Worm (Caenorhabditis elegans) whole organism, early embryonic: ENCODE results near the gene C12D8.20.

Experiments used
- B0310.2 ChIP-seq: sonication (generic microtip); optimal IDR thresholded peaks from 2 replicates; lab custom pipeline; 2016; ENCODE audit warnings: mild to moderate bottlenecking, missing genetic modification characterization, missing compliant biosample characterization
- F13C5.2 ChIP-seq: sonication (generic microtip); optimal IDR thresholded peaks from 2 replicates; lab custom pipeline; 2017; ENCODE audit warnings: mild to moderate bottlenecking, missing genetic modification characterization, inconsistent platforms, missing compliant biosample characterization
- aly-1 ChIP-seq: sonication (generic microtip); optimal IDR thresholded peaks from 2 replicates; lab custom pipeline; 2016; ENCODE audit warnings: missing genetic modification characterization, missing compliant biosample characterization
- ama-1 ChIP-seq: fragments of 150-350 bp; optimal IDR thresholded peaks from 2 replicates; lab custom pipeline; 2014
- ceh-13 ChIP-seq: fragments of 200-800 bp; sonication (Bioruptor generic); optimal IDR thresholded peaks from 2 replicates; lab custom pipeline; 2018; ENCODE audit warnings: mild to moderate bottlenecking, missing genetic modification characterization, missing compliant biosample characterization
- ceh-36 ChIP-seq: sonication (generic microtip); optimal IDR thresholded peaks from 2 replicates; lab custom pipeline; 2016; ENCODE audit warnings: missing genetic modification characterization, inconsistent platforms, missing compliant biosample characterization
- ets-7 ChIP-seq: sonication (generic microtip); optimal IDR thresholded peaks from 2 replicates; lab custom pipeline; 2016; ENCODE audit warnings: missing genotype, missing genetic modification characterization, missing compliant biosample characterization
- flt-1 ChIP-seq: fragments of 200-800 bp; sonication (Bioruptor generic); IDR thresholded peaks from 2 replicates; pipeline ENCODE4 v1.3.6; 2022; ENCODE audit warnings: missing genetic modification characterization, missing compliant biosample characterization
- hmbx-1 ChIP-seq: sonication (generic microtip); optimal IDR thresholded peaks from 2 replicates; lab custom pipeline; 2016; ENCODE audit warnings: mild to moderate bottlenecking, missing genetic modification characterization, missing compliant biosample characterization
- hmg-4 ChIP-seq: fragments of 200-800 bp; sonication (Bioruptor generic); optimal IDR thresholded peaks from 2 replicates; lab custom pipeline; 2018; ENCODE audit warnings: mild to moderate bottlenecking, missing genetic modification characterization, missing compliant biosample characterization
- hnd-1 ChIP-seq: sonication (generic microtip); optimal IDR thresholded peaks from 2 replicates; lab custom pipeline; 2016; ENCODE audit warnings: missing genetic modification characterization, missing compliant biosample characterization
- pes-1 ChIP-seq: fragments of 200-800 bp; sonication (Bioruptor generic); IDR thresholded peaks from 2 replicates; pipeline ENCODE4 v1.3.6; 2022; ENCODE audit warnings: missing genetic modification reagents, missing genetic modification characterization, missing compliant biosample characterization
- scrt-1 ChIP-seq: fragments of 200-800 bp; sonication (Bioruptor generic); IDR thresholded peaks from 2 replicates; pipeline ENCODE4 v1.3.6; 2022; ENCODE audit warnings: missing genetic modification characterization, missing compliant biosample characterization
- sea-1 ChIP-seq: fragments of 200-800 bp; sonication (Bioruptor generic); conservative IDR thresholded peaks from 2 replicates; pipeline ENCODE4 v1.3.6; 2022; ENCODE audit warnings: missing genetic modification characterization, missing compliant biosample characterization
- tbx-11 ChIP-seq: fragments of 200-800 bp; sonication (Bioruptor generic); IDR thresholded peaks from 2 replicates; pipeline ENCODE4 v1.3.6; 2022; ENCODE audit warnings: missing genetic modification characterization, missing compliant biosample characterization
- tbx-37 ChIP-seq: fragments of 200-800 bp; sonication (Bioruptor generic); conservative IDR thresholded peaks from 2 replicates; pipeline ENCODE4 v1.3.6; 2022; ENCODE audit warnings: missing genetic modification reagents, missing genetic modification characterization, missing compliant biosample characterization
- tra-4 ChIP-seq: sonication (generic microtip); optimal IDR thresholded peaks from 2 replicates; lab custom pipeline; 2017; ENCODE audit warnings: missing genetic modification characterization, missing compliant biosample characterization

C12D8.20 gene

ce11 chrV:10191242-10191641, 30.9 kb upstream of the C12D8.20 start:
- no peak for TF ChIP-seq hmg-4 (GFP tag; lab: Kevin White, UChicago)
- no peak for TF ChIP-seq aly-1
- no peak for TF ChIP-seq pes-1 (GFP tag; lab: Robert Waterston, UW)
- TF ChIP-seq hmbx-1 (tag; lab: Kevin White, UChicago): no peak
- no peak for TF ChIP-seq B0310.2 (tag; lab: Kevin White, UChicago)
- no peak for TF ChIP-seq tbx-11
- TF ChIP-seq scrt-1 (GFP tag; lab: Robert Waterston, UW): no peak
- TF ChIP-seq tra-4 (tag; lab: Kevin White, UChicago): no peak
- no peak for TF ChIP-seq hnd-1 (tag; lab: Kevin White, UChicago)
- TF ChIP-seq flt-1 (GFP tag; lab: Robert Waterston, UW): no peak
- TF ChIP-seq ceh-36 (tag; lab: Kevin White, UChicago): no peak
- TF ChIP-seq ama-1 (lab: Kevin White, UChicago): no peak
- TF ChIP-seq tbx-37 (GFP tag; lab: Robert Waterston, UW): no peak
- no peak for TF ChIP-seq sea-1 (GFP tag; lab: Robert Waterston, UW)

DNA sequence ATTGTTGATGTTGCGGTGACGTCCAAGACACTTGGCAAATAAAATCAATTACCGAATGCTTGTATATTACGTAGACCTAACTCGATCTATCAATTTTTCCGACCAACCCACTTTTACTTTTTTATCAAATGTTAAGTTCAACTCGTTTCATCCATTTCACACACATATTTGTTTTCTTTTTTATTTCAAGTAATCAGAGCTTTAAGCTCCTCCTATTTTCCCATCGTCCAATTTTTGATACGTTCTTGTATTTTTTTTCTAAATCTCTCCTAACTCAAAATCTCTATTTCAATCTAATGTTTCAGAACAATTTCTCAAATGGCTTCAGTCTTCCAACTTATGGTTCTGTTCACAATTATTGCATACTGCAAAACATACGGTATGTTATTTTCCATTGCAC, 23.7 kb upstream of the C12D8.20 start, which contains the start of gene ZK856.6:
Gene ZK856.6 (plus strand): TSS at position 301 of the 400 bp plus-strand sequence.
- TF ChIP-seq ets-7 (tag; lab: Kevin White, UChicago) (no peak), tbx-37 (GFP tag; lab: Robert Waterston, UW) (no peak), tbx-11 (no peak), sea-1 (GFP tag; lab: Robert Waterston, UW) (no peak), hmbx-1 (tag; lab: Kevin White, UChicago) (no peak), ama-1 (lab: Kevin White, UChicago) (no peak), pes-1 (GFP tag; lab: Robert Waterston, UW) (no peak), B0310.2 (tag; lab: Kevin White, UChicago) (no peak), ceh-36 (tag; lab: Kevin White, UChicago) (no peak), tra-4 (tag; lab: Kevin White, UChicago) (no peak), aly-1 (no peak)

- TF ChIP-seq sea-1 (GFP tag; lab: Robert Waterston, UW): no peak
- no peak for TF ChIP-seq tbx-11
- TF ChIP-seq ceh-13 (GFP tag; lab: Kevin White, UChicago): no peak
- no peak for TF ChIP-seq tra-4 (tag; lab: Kevin White, UChicago)
- TF ChIP-seq aly-1: no peak
- no peak for TF ChIP-seq hmg-4 (GFP tag; lab: Kevin White, UChicago)
- TF ChIP-seq scrt-1 (GFP tag; lab: Robert Waterston, UW): no peak
- TF ChIP-seq tbx-37 (GFP tag; lab: Robert Waterston, UW): no peak
- TF ChIP-seq F13C5.2: no peak
- TF ChIP-seq ceh-36 (tag; lab: Kevin White, UChicago): no peak
- no peak for TF ChIP-seq B0310.2 (tag; lab: Kevin White, UChicago)
- no peak for TF ChIP-seq hnd-1 (tag; lab: Kevin White, UChicago)
Observed at ce11 chrV:10201913-10202312, 20.2 kb upstream of the C12D8.20 start, which contains the start of gene ZK856.7. ZK856.7 (plus strand) TSS chrV:10202098.

DNA sequence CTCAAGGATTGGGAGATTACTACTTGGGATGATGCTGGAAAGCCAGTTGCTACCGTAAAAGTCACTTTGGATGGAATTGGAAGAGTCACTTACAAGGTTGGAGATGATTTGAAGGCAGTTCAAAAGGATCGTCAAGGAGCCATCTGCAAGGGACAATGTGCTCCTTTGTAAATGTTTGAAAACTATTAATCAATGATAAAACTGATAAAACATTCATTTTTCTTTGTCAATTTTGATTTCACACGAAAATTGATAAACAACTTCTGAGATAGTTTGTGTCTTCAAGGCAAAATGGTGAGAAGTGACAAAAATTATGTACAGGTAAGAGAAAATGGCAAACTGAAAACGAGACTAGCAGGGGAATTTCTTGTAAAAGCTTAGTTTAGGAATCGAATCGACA, 19.8 kb upstream of the C12D8.20 start:
- no peak for TF ChIP-seq ceh-36 (tag; lab: Kevin White, UChicago)
- TF ChIP-seq ama-1 (lab: Kevin White, UChicago): no peak
- no peak for TF ChIP-seq hmg-4 (GFP tag; lab: Kevin White, UChicago)

DNA sequence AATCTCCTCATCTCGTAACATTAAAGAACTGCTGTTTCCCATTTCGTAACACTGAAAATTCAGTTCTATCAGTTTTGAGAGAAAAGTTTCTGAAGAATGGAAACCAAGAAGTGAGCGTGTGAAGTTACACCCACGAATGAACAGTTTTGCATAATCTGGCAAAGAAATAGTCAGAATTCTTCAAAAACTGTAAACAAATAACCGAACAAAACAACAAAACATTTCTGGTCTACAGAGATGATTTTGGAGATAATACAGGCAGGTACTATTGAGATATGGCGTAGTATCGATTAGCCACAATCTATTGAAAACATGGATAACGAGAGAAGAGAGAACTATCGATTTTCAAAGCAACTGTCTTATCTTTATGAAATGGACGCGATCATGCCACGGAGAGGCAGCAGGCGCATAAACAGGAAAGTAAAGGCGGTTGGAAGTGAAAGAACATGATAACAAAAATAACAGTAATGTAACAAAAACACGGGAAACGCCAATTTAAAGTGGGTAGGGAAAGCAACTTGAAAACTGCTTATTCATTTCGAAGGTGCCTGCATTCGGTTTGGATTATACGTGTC, 18.6 kb upstream of the C12D8.20 start, which contains the start of gene chpf-1:
Gene chpf-1 (minus strand): TSS at position 51 of the 575 bp plus-strand sequence.
- TF ChIP-seq ceh-13 (GFP tag; lab: Kevin White, UChicago) (no peak), tra-4 (tag; lab: Kevin White, UChicago) (no peak), scrt-1 (GFP tag; lab: Robert Waterston, UW) (no peak), ets-7 (tag; lab: Kevin White, UChicago) (no peak), tbx-37 (GFP tag; lab: Robert Waterston, UW) (no peak), hnd-1 (tag; lab: Kevin White, UChicago) (no peak), pes-1 (GFP tag; lab: Robert Waterston, UW) (no peak)

- no peak for TF ChIP-seq ceh-13 (GFP tag; lab: Kevin White, UChicago)
- TF ChIP-seq hnd-1 (tag; lab: Kevin White, UChicago): no peak
- no peak for TF ChIP-seq ets-7 (tag; lab: Kevin White, UChicago)
- TF ChIP-seq tra-4 (tag; lab: Kevin White, UChicago): no peak
- no peak for TF ChIP-seq ama-1 (lab: Kevin White, UChicago)
- no peak for TF ChIP-seq tbx-11
- no peak for TF ChIP-seq scrt-1 (GFP tag; lab: Robert Waterston, UW)
- TF ChIP-seq ceh-36 (tag; lab: Kevin White, UChicago): no peak
Observed at ce11 chrV:10204863-10205338, 17.2 kb upstream of the C12D8.20 start, which contains the start of the genes ZK856.19 and ZK856.11. ZK856.19 (minus strand) TSS chrV:10204913. ZK856.11 (minus strand) TSS chrV:10204938.

DNA sequence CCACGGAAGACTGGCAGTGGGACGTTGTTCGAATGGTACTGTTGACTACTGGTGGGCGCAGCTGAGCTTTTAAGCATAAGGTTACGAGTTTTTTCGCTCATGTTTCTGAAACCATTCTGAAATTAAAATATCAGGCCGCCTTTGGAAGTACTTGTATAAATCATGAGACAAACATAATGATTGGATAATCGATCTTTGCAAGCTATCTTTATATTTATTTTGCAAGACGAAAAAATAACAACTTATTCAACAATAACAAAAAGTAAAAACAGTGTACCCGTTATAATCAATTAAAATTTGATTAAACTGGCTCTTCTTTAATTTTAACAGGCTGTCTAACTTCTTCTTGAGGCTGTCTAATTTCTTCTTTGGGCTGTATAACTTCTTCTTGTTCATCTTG, 16.6 kb upstream of the C12D8.20 start, which contains the start of gene ZK856.16:
Gene ZK856.16 (minus strand): TSS at position 101 of the 400 bp plus-strand sequence.
- TF ChIP-seq B0310.2 (tag; lab: Kevin White, UChicago) (no peak), ceh-36 (tag; lab: Kevin White, UChicago) (no peak), ets-7 (tag; lab: Kevin White, UChicago) (no peak), sea-1 (GFP tag; lab: Robert Waterston, UW) (no peak), ama-1 (lab: Kevin White, UChicago) (no peak), tbx-37 (GFP tag; lab: Robert Waterston, UW) (no peak), hnd-1 (tag; lab: Kevin White, UChicago) (no peak), hmbx-1 (tag; lab: Kevin White, UChicago) (no peak), tbx-11 (no peak), aly-1 (no peak)
